Fruit fly (Drosophila melanogaster) whole organism, pupa: ENCODE data around the gene CG43182.

ENCODE experiments used
- CG13204 ChIP-seq: fragments of 200-800 bp; sonication (Bioruptor generic); optimal IDR thresholded peaks from 2 replicates; lab custom pipeline; 2018; ENCODE audit warnings: missing biosample characterization, mild to moderate bottlenecking, missing genetic modification characterization, moderate library complexity
- CG15710 ChIP-seq: fragments of 200-800 bp; sonication (Bioruptor generic); optimal IDR thresholded peaks from 2 replicates; lab custom pipeline; 2018; ENCODE audit warnings: missing biosample characterization, mild to moderate bottlenecking, missing genetic modification characterization, moderate library complexity
- CG17806 ChIP-seq: fragments of 200-800 bp; sonication (Bioruptor generic); optimal IDR thresholded peaks from 2 replicates; lab custom pipeline; 2018; ENCODE audit warnings: missing biosample characterization, mild to moderate bottlenecking, missing genetic modification characterization, moderate library complexity
- CG32121 ChIP-seq: fragments of 200-800 bp; sonication (Bioruptor generic); IDR thresholded peaks from 2 replicates; pipeline ENCODE4 v1.3.6; 2022; ENCODE audit warnings: missing biosample characterization, missing genetic modification characterization
- CG34367 ChIP-seq: fragments of 200-800 bp; sonication (Bioruptor generic); optimal IDR thresholded peaks from 2 replicates; lab custom pipeline; 2018; ENCODE audit warnings: missing biosample characterization, mild to moderate bottlenecking, missing genetic modification characterization
- CG4496 ChIP-seq: fragments of 200-800 bp; sonication (Bioruptor generic); IDR thresholded peaks from 3 replicates; pipeline ENCODE4 v1.3.6; 2022; ENCODE audit warnings: missing biosample characterization, missing genetic modification characterization
- CG8301 ChIP-seq: fragments of 200-800 bp; sonication (Bioruptor generic); optimal IDR thresholded peaks from 2 replicates; lab custom pipeline; 2018; ENCODE audit warnings: missing biosample characterization, mild to moderate bottlenecking, missing genetic modification characterization
- CG9948 ChIP-seq: fragments of 200-800 bp; sonication (Bioruptor generic); optimal IDR thresholded peaks from 2 replicates; lab custom pipeline; 2018; ENCODE audit warnings: missing biosample characterization, mild to moderate bottlenecking, missing genetic modification characterization, moderate library complexity
- D1 ChIP-seq: fragments of 200-800 bp; sonication (Bioruptor generic); optimal IDR thresholded peaks from 2 replicates; lab custom pipeline; 2018; ENCODE audit warnings: missing biosample characterization, mild to moderate bottlenecking, missing genetic modification characterization, moderate library complexity
- Pif1A ChIP-seq: fragments of 200-800 bp; sonication (Bioruptor generic); optimal IDR thresholded peaks from 3 replicates; lab custom pipeline; 2016; ENCODE audit warnings: missing biosample characterization, missing genetic modification characterization

DNA sequence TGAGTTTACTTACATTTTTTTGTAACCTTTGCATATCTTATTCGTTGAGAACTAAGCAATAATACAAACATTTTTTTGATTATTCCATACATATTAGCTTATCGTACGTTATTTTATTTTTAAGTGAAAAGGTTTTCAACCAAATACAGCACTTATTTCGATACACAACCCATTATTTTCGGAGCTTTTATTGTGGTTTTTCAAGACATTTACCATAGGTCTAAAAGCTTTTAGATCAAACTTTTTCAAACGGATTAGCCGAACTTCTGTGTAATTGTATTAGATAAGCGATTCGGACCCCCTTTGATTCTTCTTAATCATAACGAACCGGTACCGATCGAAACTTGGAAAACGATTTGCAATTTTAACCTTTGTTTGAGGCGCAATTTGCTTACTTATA is 1.9 kb upstream of the CG43182 start:
- TF ChIP-seq CG9948 (tag; lab: Kevin White, UChicago), result no peak
- TF ChIP-seq CG17806 (tag; lab: Kevin White, UChicago), result no peak
- no peak for TF ChIP-seq CG13204 (GFP tag; lab: Kevin White, UChicago)
- no peak for TF ChIP-seq CG4496 (GFP tag; lab: Robert Waterston, UW)
- TF ChIP-seq CG34367 (tag; lab: Kevin White, UChicago), result no peak
- no peak for TF ChIP-seq CG15710 (tag; lab: Kevin White, UChicago)
- TF ChIP-seq CG32121, result no peak
- TF ChIP-seq Pif1A (GFP tag; lab: Kevin White, UChicago), result no peak
- no peak for TF ChIP-seq D1 (tag; lab: Kevin White, UChicago)
- TF ChIP-seq CG8301 (tag; lab: Kevin White, UChicago), result no peak
